Worm (Caenorhabditis elegans): Measurements from ENCODE around the gene T05H4.3.

- no peak for TF ChIP-seq nhr-11 (tag; optimal IDR thresholded peaks at IDR 0.05)
- no peak for TF ChIP-seq mec-3 (tag; optimal IDR thresholded peaks at IDR 0.05; ENCODE audit: borderline replicate concordance)
- TF ChIP-seq sox-4 (tag; optimal IDR thresholded peaks at IDR 0.05): no peak
- TF ChIP-seq elt-2 (tag; optimal IDR thresholded peaks at IDR 0.05): no peak
- no peak for TF ChIP-seq ceh-30 (tag; optimal IDR thresholded peaks at IDR 0.05)
- TF ChIP-seq T23F11.4 (GFP tag; optimal IDR thresholded peaks at IDR 0.05): no peak
- no peak for TF ChIP-seq hlh-30 (tag; optimal IDR thresholded peaks at IDR 0.05; ENCODE audit: insufficient read depth)
- TF ChIP-seq pqm-1 (tag; optimal IDR thresholded peaks at IDR 0.05): no peak
These were observed 524 bp upstream of the T05H4.3 start, which contains the start of gene T05H4.15 for ce11 chrV:6441613-6442012.

All from whole organism, late embryonic.